Worm (Caenorhabditis elegans): ENCODE results near the gene flp-15.

Gene flp-15

DNA sequence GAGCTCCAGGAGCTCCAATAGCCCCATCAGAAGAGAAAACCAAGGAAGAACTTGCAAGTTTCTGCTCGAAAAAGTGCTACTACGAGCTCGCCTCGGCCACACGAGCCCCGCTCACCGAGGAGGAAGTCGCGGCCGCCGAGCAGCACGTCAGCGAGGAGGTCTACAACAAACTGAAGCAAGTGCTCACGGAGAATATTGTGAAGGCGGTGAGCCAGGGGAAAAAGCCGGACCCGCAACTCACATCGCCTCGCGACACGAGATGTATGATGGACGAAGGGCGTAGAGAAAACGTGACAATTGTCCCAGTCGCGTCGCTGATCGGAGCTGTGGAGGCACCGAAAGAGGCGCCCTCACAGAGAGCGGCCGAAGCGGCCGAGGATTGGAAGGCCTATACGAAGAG lies 14.9 kb downstream of the flp-15 start:
- TF ChIP-seq ceh-39 (tag; optimal IDR thresholded peaks at IDR 0.05): no peak
- TF ChIP-seq lin-13 (tag; optimal IDR thresholded peaks at IDR 0.05): no peak
- no peak for TF ChIP-seq drap-1 (GFP tag; optimal IDR thresholded peaks at IDR 0.05)
- TF ChIP-seq ztf-11 (tag; optimal IDR thresholded peaks at IDR 0.05): no peak
- TF ChIP-seq hlh-1 (tag; optimal IDR thresholded peaks at IDR 0.05): no peak

- TF ChIP-seq ztf-11 (tag; optimal IDR thresholded peaks at IDR 0.05): no peak
Measured at ce11 chrIII:13652010-13652409, 15.6 kb downstream of the flp-15 start.

DNA sequence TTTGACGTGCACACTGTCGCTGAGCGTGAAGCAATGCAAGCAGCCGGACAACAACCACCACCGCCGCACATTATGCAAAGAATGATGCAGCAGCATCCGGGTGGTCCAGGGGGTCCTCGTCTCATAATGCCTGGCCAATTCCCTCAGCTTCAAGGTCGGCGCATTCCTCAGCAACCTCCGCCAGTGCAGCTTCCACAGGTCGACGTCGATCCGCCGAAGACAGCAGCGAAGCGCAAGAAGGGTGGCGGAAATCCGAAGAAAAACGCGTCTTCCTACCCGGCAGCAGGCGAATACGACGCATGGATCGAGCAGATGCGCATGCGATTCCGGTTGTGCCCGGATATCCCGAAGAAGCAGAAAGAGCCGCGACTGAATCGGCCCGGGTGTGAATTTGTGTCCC lies 16.2 kb downstream of the flp-15 start:
- TF ChIP-seq sem-2 (GFP tag; optimal IDR thresholded peaks at IDR 0.05): peak; percentile 5
- peak; percentile 7 for TF ChIP-seq lin-32 (GFP tag; optimal IDR thresholded peaks at IDR 0.05)
- no peak for TF ChIP-seq cnd-1 (tag; optimal IDR thresholded peaks at IDR 0.05)

ce11 chrIII:13648540-13648939 lies 19.1 kb downstream of the flp-15 start:
- TF ChIP-seq ham-2 (GFP tag; optimal IDR thresholded peaks at IDR 0.05) (no peak), nhr-76 (tag; optimal IDR thresholded peaks at IDR 0.05) (no peak), nhr-237 (tag; optimal IDR thresholded peaks at IDR 0.05) (no peak), lin-32 (GFP tag; optimal IDR thresholded peaks at IDR 0.05) (no peak), ceh-39 (tag; optimal IDR thresholded peaks at IDR 0.05) (no peak), lin-13 (tag; optimal IDR thresholded peaks at IDR 0.05) (no peak), flh-1 (GFP tag; optimal IDR thresholded peaks at IDR 0.05) (no peak), mab-5 (tag; optimal IDR thresholded peaks at IDR 0.05) (no peak), pha-4 (tag; optimal IDR thresholded peaks at IDR 0.05) (no peak), bed-3 (GFP tag; optimal IDR thresholded peaks at IDR 0.05) (no peak), lsy-2 (tag; optimal IDR thresholded peaks at IDR 0.05) (no peak), sptf-1 (tag; optimal IDR thresholded peaks at IDR 0.05) (no peak), unc-39 (tag; optimal IDR thresholded peaks at IDR 0.05) (no peak), elt-3 (tag; optimal IDR thresholded peaks at IDR 0.05) (no peak), ceh-43 (GFP tag; optimal IDR thresholded peaks at IDR 0.05) (no peak), drap-1 (GFP tag; optimal IDR thresholded peaks at IDR 0.05) (no peak), hlh-1 (tag; optimal IDR thresholded peaks at IDR 0.05) (no peak), unc-62 (GFP tag; optimal IDR thresholded peaks at IDR 0.05) (no peak), tbx-8 (GFP tag; optimal IDR thresholded peaks at IDR 0.05) (no peak)

DNA sequence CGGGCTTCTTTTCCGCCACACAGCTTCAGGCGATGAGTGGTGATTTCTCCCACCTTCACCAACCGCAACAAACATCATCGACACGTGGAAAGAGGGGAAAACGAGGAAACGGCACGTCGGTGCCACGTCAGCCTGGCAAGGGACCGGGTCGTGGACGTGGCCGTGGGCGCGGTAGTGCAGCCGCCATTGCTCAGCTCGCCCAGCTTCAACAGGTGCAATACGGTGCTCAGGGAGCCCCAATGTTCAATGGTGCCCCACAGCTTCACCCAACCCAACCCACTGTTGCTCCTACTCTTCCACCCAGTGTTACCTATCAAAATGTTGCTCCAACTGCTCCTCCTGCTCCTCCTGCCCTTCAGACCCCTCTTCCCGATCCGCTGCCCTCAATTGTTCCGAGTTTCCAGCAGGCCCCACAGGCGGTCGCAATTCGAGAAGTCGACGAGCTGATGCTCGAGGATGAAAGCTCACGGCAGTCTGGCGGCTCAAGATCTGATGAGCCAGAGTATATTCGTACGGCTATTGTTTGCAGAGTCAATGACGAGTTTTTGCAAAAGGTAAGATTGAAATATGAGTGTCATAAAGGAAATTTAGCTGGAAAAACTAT lies 21.7 kb downstream of the flp-15 start:
- TF ChIP-seq hlh-1 (tag; optimal IDR thresholded peaks at IDR 0.05) (no peak), drap-1 (GFP tag; optimal IDR thresholded peaks at IDR 0.05) (peak; percentile 3)

DNA sequence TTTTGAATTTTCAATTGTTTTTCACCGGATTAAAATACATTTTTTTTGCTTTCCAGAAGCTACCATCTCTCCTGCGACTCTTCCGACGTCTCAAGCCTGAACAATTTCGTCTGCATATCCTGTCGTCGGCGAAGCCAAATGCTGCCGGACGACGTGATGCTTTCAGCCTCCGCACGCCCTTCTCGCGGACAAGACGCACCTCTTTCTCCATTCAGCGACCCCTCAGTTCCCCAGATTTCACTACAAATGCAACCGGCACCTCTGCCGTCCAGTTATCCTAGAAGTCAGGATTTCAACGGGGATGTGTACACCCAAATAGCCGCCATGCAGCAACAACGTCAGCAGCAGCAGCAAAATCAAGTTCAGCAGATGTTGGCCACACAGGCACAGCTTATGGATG lies 23.4 kb downstream of the flp-15 start:
- TF ChIP-seq sptf-1 (tag; optimal IDR thresholded peaks at IDR 0.05): no peak

ce11 chrIII:13643534-13643933 lies 24.1 kb downstream of the flp-15 start, which contains the start of the genes drr-2 and set-16:
Gene drr-2 (minus strand): TSS chrIII:13643570.
Gene set-16 (plus strand): TSS chrIII:13643916.
- TF ChIP-seq ceh-43 (GFP tag; optimal IDR thresholded peaks at IDR 0.05): peak; percentile 2
- TF ChIP-seq ham-2 (GFP tag; optimal IDR thresholded peaks at IDR 0.05): peak; percentile 66
- TF ChIP-seq ztf-11 (tag; optimal IDR thresholded peaks at IDR 0.05): peak; percentile 87
- TF ChIP-seq sem-2 (GFP tag; optimal IDR thresholded peaks at IDR 0.05): no peak
- no peak for TF ChIP-seq zip-8 (tag; optimal IDR thresholded peaks at IDR 0.05)
- TF ChIP-seq unc-39 (tag; optimal IDR thresholded peaks at IDR 0.05): no peak
- TF ChIP-seq hlh-1 (tag; optimal IDR thresholded peaks at IDR 0.05): peak; percentile 83
- peak; percentile 78 for TF ChIP-seq mab-5 (tag; optimal IDR thresholded peaks at IDR 0.05)
- TF ChIP-seq nhr-237 (tag; optimal IDR thresholded peaks at IDR 0.05): peak; percentile 98
- TF ChIP-seq unc-62 (GFP tag; optimal IDR thresholded peaks at IDR 0.05): peak; percentile 92
- peak; percentile 16 for TF ChIP-seq nhr-76 (tag; optimal IDR thresholded peaks at IDR 0.05)
- peak; percentile 85 for TF ChIP-seq cnd-1 (tag; optimal IDR thresholded peaks at IDR 0.05)
- no peak for TF ChIP-seq nhr-12 (tag; optimal IDR thresholded peaks at IDR 0.05)
- peak; percentile 99 for TF ChIP-seq pha-4 (tag; optimal IDR thresholded peaks at IDR 0.05)
- TF ChIP-seq lin-32 (GFP tag; optimal IDR thresholded peaks at IDR 0.05): peak; percentile 13
- peak; percentile 83 for TF ChIP-seq elt-3 (tag; optimal IDR thresholded peaks at IDR 0.05)
- peak; percentile 7 for TF ChIP-seq elt-1 (tag; optimal IDR thresholded peaks at IDR 0.05; ENCODE audit: borderline replicate concordance, insufficient read depth)
- no peak for TF ChIP-seq snpc-4 (tag; optimal IDR thresholded peaks at IDR 0.05)
- no peak for TF ChIP-seq flh-1 (GFP tag; optimal IDR thresholded peaks at IDR 0.05)
- peak; percentile 90 for TF ChIP-seq lsy-2 (tag; optimal IDR thresholded peaks at IDR 0.05)
- TF ChIP-seq nhr-2 (tag; optimal IDR thresholded peaks at IDR 0.05): peak; percentile 76
- peak; percentile 96 for TF ChIP-seq unc-120 (tag; optimal IDR thresholded peaks at IDR 0.05; ENCODE audit: poor library complexity, severe bottlenecking)
- peak; percentile 100 for TF ChIP-seq ces-1 (GFP tag; optimal IDR thresholded peaks at IDR 0.05)
- TF ChIP-seq ceh-83 (GFP tag; optimal IDR thresholded peaks at IDR 0.05): no peak
- TF ChIP-seq mep-1 (tag; optimal IDR thresholded peaks at IDR 0.05): peak; percentile 98
- peak; percentile 48 for TF ChIP-seq blmp-1 (tag; optimal IDR thresholded peaks at IDR 0.05)
- peak; percentile 98 for TF ChIP-seq lin-13 (tag; optimal IDR thresholded peaks at IDR 0.05)
- TF ChIP-seq bed-3 (GFP tag; optimal IDR thresholded peaks at IDR 0.05): peak; percentile 14
- TF ChIP-seq ceh-39 (tag; optimal IDR thresholded peaks at IDR 0.05): peak; percentile 98
- TF ChIP-seq nhr-28 (tag; optimal IDR thresholded peaks at IDR 0.05): peak; percentile 21
- TF ChIP-seq mls-2 (tag; optimal IDR thresholded peaks at IDR 0.05): peak; percentile 39
- TF ChIP-seq tbx-8 (GFP tag; optimal IDR thresholded peaks at IDR 0.05): peak; percentile 70
- TF ChIP-seq sptf-1 (tag; optimal IDR thresholded peaks at IDR 0.05): peak; percentile 89

Data from whole organism, mixed stage, embryonic.